Worm (Caenorhabditis elegans) whole organism, early embryonic: ENCODE measurements around the gene lmtr-3.
A peak's percentile ranks its signal among the peaks of the same experiment; 100 is the strongest.

ENCODE experiments used
- B0310.2 ChIP-seq: sonication (generic microtip); optimal IDR thresholded peaks from 2 replicates; lab custom pipeline; 2016; ENCODE audit warnings: mild to moderate bottlenecking, missing genetic modification characterization, missing compliant biosample characterization
- F13C5.2 ChIP-seq: sonication (generic microtip); optimal IDR thresholded peaks from 2 replicates; lab custom pipeline; 2017; ENCODE audit warnings: mild to moderate bottlenecking, missing genetic modification characterization, inconsistent platforms, missing compliant biosample characterization
- aly-1 ChIP-seq: sonication (generic microtip); optimal IDR thresholded peaks from 2 replicates; lab custom pipeline; 2016; ENCODE audit warnings: missing genetic modification characterization, missing compliant biosample characterization
- ama-1 ChIP-seq: fragments of 150-350 bp; optimal IDR thresholded peaks from 2 replicates; lab custom pipeline; 2014
- ceh-13 ChIP-seq: fragments of 200-800 bp; sonication (Bioruptor generic); optimal IDR thresholded peaks from 2 replicates; lab custom pipeline; 2018; ENCODE audit warnings: mild to moderate bottlenecking, missing genetic modification characterization, missing compliant biosample characterization
- ceh-36 ChIP-seq: sonication (generic microtip); optimal IDR thresholded peaks from 2 replicates; lab custom pipeline; 2016; ENCODE audit warnings: missing genetic modification characterization, inconsistent platforms, missing compliant biosample characterization
- ets-7 ChIP-seq: sonication (generic microtip); optimal IDR thresholded peaks from 2 replicates; lab custom pipeline; 2016; ENCODE audit warnings: missing genotype, missing genetic modification characterization, missing compliant biosample characterization
- flt-1 ChIP-seq: fragments of 200-800 bp; sonication (Bioruptor generic); IDR thresholded peaks from 2 replicates; pipeline ENCODE4 v1.3.6; 2022; ENCODE audit warnings: missing genetic modification characterization, missing compliant biosample characterization
- hmbx-1 ChIP-seq: sonication (generic microtip); optimal IDR thresholded peaks from 2 replicates; lab custom pipeline; 2016; ENCODE audit warnings: mild to moderate bottlenecking, missing genetic modification characterization, missing compliant biosample characterization
- hmg-4 ChIP-seq: fragments of 200-800 bp; sonication (Bioruptor generic); optimal IDR thresholded peaks from 2 replicates; lab custom pipeline; 2018; ENCODE audit warnings: mild to moderate bottlenecking, missing genetic modification characterization, missing compliant biosample characterization
- hnd-1 ChIP-seq: sonication (generic microtip); optimal IDR thresholded peaks from 2 replicates; lab custom pipeline; 2016; ENCODE audit warnings: missing genetic modification characterization, missing compliant biosample characterization
- pes-1 ChIP-seq: fragments of 200-800 bp; sonication (Bioruptor generic); IDR thresholded peaks from 2 replicates; pipeline ENCODE4 v1.3.6; 2022; ENCODE audit warnings: missing genetic modification reagents, missing genetic modification characterization, missing compliant biosample characterization
- scrt-1 ChIP-seq: fragments of 200-800 bp; sonication (Bioruptor generic); IDR thresholded peaks from 2 replicates; pipeline ENCODE4 v1.3.6; 2022; ENCODE audit warnings: missing genetic modification characterization, missing compliant biosample characterization
- sea-1 ChIP-seq: fragments of 200-800 bp; sonication (Bioruptor generic); conservative IDR thresholded peaks from 2 replicates; pipeline ENCODE4 v1.3.6; 2022; ENCODE audit warnings: missing genetic modification characterization, missing compliant biosample characterization
- tbx-11 ChIP-seq: fragments of 200-800 bp; sonication (Bioruptor generic); IDR thresholded peaks from 2 replicates; pipeline ENCODE4 v1.3.6; 2022; ENCODE audit warnings: missing genetic modification characterization, missing compliant biosample characterization
- tbx-37 ChIP-seq: fragments of 200-800 bp; sonication (Bioruptor generic); conservative IDR thresholded peaks from 2 replicates; pipeline ENCODE4 v1.3.6; 2022; ENCODE audit warnings: missing genetic modification reagents, missing genetic modification characterization, missing compliant biosample characterization
- tra-4 ChIP-seq: sonication (generic microtip); optimal IDR thresholded peaks from 2 replicates; lab custom pipeline; 2017; ENCODE audit warnings: missing genetic modification characterization, missing compliant biosample characterization

lmtr-3 gene

DNA sequence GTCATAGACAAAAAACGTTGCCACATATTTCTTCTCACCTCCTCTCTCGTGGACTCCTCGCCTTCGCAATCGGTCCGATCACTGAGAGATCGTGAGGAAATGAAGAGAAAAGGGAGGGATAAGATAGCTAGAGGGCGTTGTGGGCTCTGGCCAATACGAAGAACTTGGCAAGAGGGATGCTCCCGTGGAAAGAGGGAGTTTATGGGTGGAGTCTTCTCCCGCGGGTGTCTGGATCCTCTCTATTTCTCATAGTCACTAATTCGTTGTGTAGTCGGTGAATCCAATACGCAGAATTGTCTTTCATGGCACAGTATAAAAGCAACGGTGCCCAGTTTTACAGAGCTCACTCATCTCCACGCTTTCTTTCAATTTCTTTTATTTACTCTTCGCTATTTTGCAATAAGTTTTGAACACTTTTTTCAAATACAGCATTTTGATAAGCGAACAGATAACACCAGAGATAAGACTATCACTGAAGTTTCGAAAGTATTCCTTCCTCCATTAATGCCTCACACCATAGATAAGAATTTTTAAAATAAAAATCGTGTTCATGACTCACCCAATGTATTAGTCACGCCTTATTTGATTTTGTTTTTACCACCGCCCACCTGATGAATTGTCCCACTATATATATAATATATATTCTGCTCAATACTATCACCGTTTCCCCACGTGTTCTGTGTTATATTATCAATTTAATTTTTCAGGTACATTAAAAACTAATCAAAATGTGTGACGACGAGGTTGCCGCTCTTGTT lies 43.5 kb upstream of the lmtr-3 start, which contains the start of gene act-1:
Gene act-1, plus strand, starts transcription at position 708 of the 758 bp plus-strand sequence.
- TF ChIP-seq pes-1 (GFP tag; lab: Robert Waterston, UW) (peak; percentile 10; the same call in 1 of the 2 replicates), tbx-11 (GFP tag; lab: Robert Waterston, UW) (no peak), ets-7 (tag; lab: Kevin White, UChicago) (no peak), ceh-13 (GFP tag; lab: Kevin White, UChicago) (no peak), tra-4 (no peak), sea-1 (GFP tag; lab: Robert Waterston, UW) (no peak), flt-1 (GFP tag; lab: Robert Waterston, UW) (0 out of 2 replicates have a peak, but pooled peaks have one; percentile 37), hmbx-1 (tag; lab: Kevin White, UChicago) (no peak), ama-1 (lab: Kevin White, UChicago) (no peak), hnd-1 (tag; lab: Kevin White, UChicago) (no peak), hmg-4 (GFP tag; lab: Kevin White, UChicago) (peak; percentile 73), aly-1 (tag; lab: Kevin White, UChicago) (no peak), B0310.2 (tag; lab: Kevin White, UChicago) (no peak), ceh-36 (no peak), tbx-37 (GFP tag; lab: Robert Waterston, UW) (no peak), scrt-1 (GFP tag; lab: Robert Waterston, UW) (no peak), F13C5.2 (tag; lab: Kevin White, UChicago) (peak; percentile 26)

DNA sequence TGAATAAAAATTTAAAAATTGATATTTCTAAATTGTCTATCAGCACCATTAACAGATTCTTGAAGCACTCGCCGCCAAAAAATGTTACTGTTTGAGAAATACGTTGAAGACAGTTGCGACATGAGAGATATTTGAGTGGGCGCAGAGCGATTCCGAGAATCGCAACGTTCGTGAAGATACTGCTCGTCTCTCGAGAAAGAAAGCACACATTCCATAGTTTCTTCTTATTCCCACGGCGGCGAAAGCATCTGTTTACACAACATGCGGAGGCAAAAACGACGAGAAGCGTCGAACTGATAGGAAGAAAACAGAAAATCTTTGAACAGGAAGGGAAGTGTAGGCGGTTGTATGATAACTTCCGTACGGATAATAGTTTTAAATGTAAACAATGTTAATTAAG lies 41.5 kb upstream of the lmtr-3 start:
- no peak for TF ChIP-seq hnd-1 (tag; lab: Kevin White, UChicago)
- no peak for TF ChIP-seq ama-1 (lab: Kevin White, UChicago)
- TF ChIP-seq tbx-11 (GFP tag; lab: Robert Waterston, UW), result no peak
- TF ChIP-seq ceh-36, result no peak
- TF ChIP-seq hmbx-1 (tag; lab: Kevin White, UChicago), result no peak
- no peak for TF ChIP-seq ceh-13 (GFP tag; lab: Kevin White, UChicago)
- TF ChIP-seq pes-1 (GFP tag; lab: Robert Waterston, UW), result no peak
- TF ChIP-seq B0310.2 (tag; lab: Kevin White, UChicago), result no peak
- TF ChIP-seq sea-1 (GFP tag; lab: Robert Waterston, UW), result no peak

DNA sequence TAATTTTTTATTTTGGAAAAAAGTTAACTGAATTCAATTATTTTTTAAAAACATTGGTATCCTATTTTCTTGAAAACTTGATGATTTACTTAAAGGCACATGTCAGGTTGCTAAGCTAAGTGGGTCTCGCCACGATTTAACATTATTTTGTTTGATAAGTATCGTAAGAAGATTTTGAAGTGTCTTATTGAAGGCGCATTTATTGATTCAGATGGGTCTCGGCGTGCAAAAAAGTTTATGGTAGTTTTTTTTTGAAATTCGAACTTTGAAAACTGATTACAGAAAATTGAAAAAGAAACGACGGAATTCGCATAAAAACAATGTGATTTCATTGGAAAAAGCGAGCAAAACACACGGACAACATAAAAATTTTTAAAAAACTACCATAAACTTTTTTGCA lies 41.0 kb upstream of the lmtr-3 start:
- no peak for TF ChIP-seq hnd-1 (tag; lab: Kevin White, UChicago)
- TF ChIP-seq ceh-13 (GFP tag; lab: Kevin White, UChicago), result no peak
- no peak for TF ChIP-seq tbx-11 (GFP tag; lab: Robert Waterston, UW)
- TF ChIP-seq aly-1 (tag; lab: Kevin White, UChicago), result no peak
- no peak for TF ChIP-seq pes-1 (GFP tag; lab: Robert Waterston, UW)
- no peak for TF ChIP-seq flt-1 (GFP tag; lab: Robert Waterston, UW)
- TF ChIP-seq ama-1 (lab: Kevin White, UChicago), result no peak
- no peak for TF ChIP-seq hmbx-1 (tag; lab: Kevin White, UChicago)
- no peak for TF ChIP-seq B0310.2 (tag; lab: Kevin White, UChicago)
- no peak for TF ChIP-seq sea-1 (GFP tag; lab: Robert Waterston, UW)
- no peak for TF ChIP-seq ceh-36
- TF ChIP-seq F13C5.2 (tag; lab: Kevin White, UChicago), result no peak
- TF ChIP-seq tra-4, result no peak
- TF ChIP-seq hmg-4 (GFP tag; lab: Kevin White, UChicago), result no peak
- TF ChIP-seq tbx-37 (GFP tag; lab: Robert Waterston, UW), result no peak

DNA sequence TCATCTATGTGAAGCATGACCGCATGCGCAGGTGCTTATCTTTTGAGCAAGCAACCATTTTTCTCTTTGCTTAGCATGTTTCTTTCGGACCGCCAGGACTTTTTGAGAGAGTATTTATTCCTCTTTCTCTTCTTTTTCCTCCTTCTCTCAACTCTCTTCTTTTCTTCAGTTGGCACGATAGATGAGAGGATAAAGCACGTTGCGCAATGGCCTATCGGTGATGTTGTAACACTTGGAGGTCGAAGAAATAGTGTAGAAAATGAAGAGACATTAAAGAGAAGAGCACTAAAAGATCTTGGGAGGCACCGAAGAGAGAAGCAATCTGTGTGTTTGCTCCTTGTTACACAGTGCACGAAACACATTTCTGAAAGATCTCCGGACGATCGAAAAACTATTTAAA lies 40.3 kb upstream of the lmtr-3 start:
- TF ChIP-seq scrt-1 (GFP tag; lab: Robert Waterston, UW), result no peak
- TF ChIP-seq tra-4, result no peak
- TF ChIP-seq F13C5.2 (tag; lab: Kevin White, UChicago), result peak; percentile 35
- no peak for TF ChIP-seq tbx-37 (GFP tag; lab: Robert Waterston, UW)
- TF ChIP-seq hmg-4 (GFP tag; lab: Kevin White, UChicago), result peak; percentile 22

DNA sequence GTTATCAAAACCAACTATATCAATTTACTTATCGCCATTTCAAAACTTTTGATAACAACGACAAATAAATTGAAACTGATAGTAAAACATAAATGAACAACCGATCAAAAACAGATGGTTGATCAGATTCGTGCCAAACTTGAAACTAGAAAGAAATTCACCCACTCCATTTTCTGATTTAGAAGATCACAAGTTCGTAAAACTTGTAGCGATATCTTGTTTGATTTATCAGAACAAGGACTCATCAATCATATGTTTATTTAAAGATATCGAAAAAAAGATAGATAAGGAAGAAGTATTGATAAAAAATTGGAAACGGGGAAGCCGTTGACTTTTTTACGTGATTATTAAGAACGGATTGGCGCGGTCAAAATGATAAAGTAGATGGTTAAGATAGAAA lies 36.9 kb upstream of the lmtr-3 start:
- TF ChIP-seq B0310.2 (tag; lab: Kevin White, UChicago) (no peak), aly-1 (tag; lab: Kevin White, UChicago) (no peak), flt-1 (GFP tag; lab: Robert Waterston, UW) (no peak)

DNA sequence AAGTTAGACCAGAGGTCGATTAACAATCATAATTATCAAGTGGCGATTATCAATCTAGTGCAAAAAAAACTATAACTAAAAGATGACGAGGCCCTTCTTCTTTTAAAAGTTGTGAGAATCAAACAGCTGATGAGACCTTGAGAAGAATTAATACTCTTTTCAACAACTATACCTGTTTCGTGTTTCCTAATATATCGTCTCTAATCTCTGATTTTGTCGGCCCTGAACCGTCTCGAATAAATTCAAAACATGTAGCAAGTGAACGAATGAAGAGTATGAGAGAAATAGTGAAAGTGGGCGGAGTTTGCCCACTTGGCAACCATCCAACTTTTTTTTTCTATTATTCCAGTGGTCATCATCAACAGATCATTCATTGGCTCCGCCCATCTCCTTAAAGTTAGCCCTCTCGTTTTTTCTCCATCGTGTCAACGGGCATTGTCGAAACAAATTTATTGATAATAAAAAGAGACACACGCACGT lies 36.4 kb upstream of the lmtr-3 start, which contains the start of gene Y42A5A.1:
Gene Y42A5A.1, plus strand, starts transcription at position 430 of the 480 bp plus-strand sequence.
- TF ChIP-seq hmg-4 (GFP tag; lab: Kevin White, UChicago), result no peak
- no peak for TF ChIP-seq hnd-1 (tag; lab: Kevin White, UChicago)
- no peak for TF ChIP-seq ets-7 (tag; lab: Kevin White, UChicago)
- TF ChIP-seq ceh-13 (GFP tag; lab: Kevin White, UChicago), result no peak
- TF ChIP-seq aly-1 (tag; lab: Kevin White, UChicago), result no peak
- TF ChIP-seq B0310.2 (tag; lab: Kevin White, UChicago), result no peak
- no peak for TF ChIP-seq tra-4
- TF ChIP-seq ceh-36, result no peak
- TF ChIP-seq flt-1 (GFP tag; lab: Robert Waterston, UW), result no peak
- no peak for TF ChIP-seq tbx-11 (GFP tag; lab: Robert Waterston, UW)
- no peak for TF ChIP-seq F13C5.2 (tag; lab: Kevin White, UChicago)
- no peak for TF ChIP-seq tbx-37 (GFP tag; lab: Robert Waterston, UW)
- no peak for TF ChIP-seq scrt-1 (GFP tag; lab: Robert Waterston, UW)
- TF ChIP-seq ama-1 (lab: Kevin White, UChicago), result no peak
- no peak for TF ChIP-seq pes-1 (GFP tag; lab: Robert Waterston, UW)
- TF ChIP-seq sea-1 (GFP tag; lab: Robert Waterston, UW), result no peak
